Worm (Caenorhabditis elegans) whole organism, L3 larva: ENCODE data around the gene str-225.

Experiments
- eor-1 ChIP-seq, 2 experiments: fragments of 150-350 bp; optimal IDR thresholded peaks; 2 replicates each; lab custom pipeline; 2014 to 2018; ENCODE audit warnings: missing biosample characterization in 2 of 2, missing genetic modification characterization in 2 of 2
- nhr-23 ChIP-seq: fragments of 150-350 bp; optimal IDR thresholded peaks from 2 replicates; lab custom pipeline; 2014; ENCODE audit warnings: missing biosample characterization, missing genetic modification reagents, missing genetic modification characterization
- nhr-237 ChIP-seq: fragments of 150-350 bp; optimal IDR thresholded peaks from 2 replicates; lab custom pipeline; 2014; ENCODE audit warnings: missing biosample characterization, missing genetic modification characterization
- snpc-4 ChIP-seq: fragments of 150-350 bp; optimal IDR thresholded peaks from 2 replicates; lab custom pipeline; 2014; ENCODE audit warnings: missing biosample characterization, missing genetic modification characterization
- tbx-2 ChIP-seq: sonication (generic microtip); optimal IDR thresholded peaks from 2 replicates; lab custom pipeline; 2016; ENCODE audit warnings: mild to moderate bottlenecking, missing genetic modification characterization, missing compliant biosample characterization

DNA sequence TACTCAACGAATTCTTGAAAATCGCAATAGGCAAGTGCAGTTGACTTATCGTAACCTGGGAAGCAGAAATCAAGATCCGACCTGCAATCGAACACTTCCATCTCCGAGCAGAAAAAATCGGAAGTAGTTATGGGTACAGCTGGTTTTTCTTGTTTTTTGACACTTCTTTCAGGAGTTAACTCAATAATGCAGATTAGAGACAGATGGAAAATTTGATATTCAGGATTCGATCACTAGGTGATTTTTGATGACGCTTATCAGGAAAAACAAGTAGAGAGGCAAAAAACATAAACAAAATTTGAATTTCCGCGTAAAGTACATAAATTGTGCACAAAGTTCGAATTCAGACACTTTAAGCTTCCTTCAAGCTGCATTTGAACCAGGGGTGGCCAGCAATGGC lies 41.2 kb downstream of the str-225 start, which contains the start of gene srw-130:
- TF ChIP-seq nhr-237 (tag; lab: Kevin White, UChicago) (no peak), snpc-4 (no peak), tbx-2 (tag; lab: Kevin White, UChicago) (no peak), nhr-23 (tag; lab: Kevin White, UChicago) (no peak), eor-1 (tag; optimal IDR thresholded peaks at IDR 0.05; lab: Kevin White, UChicago) (no peak)
